Fruit fly (Drosophila melanogaster): ENCODE measurements around the gene smp-30.

DNA sequence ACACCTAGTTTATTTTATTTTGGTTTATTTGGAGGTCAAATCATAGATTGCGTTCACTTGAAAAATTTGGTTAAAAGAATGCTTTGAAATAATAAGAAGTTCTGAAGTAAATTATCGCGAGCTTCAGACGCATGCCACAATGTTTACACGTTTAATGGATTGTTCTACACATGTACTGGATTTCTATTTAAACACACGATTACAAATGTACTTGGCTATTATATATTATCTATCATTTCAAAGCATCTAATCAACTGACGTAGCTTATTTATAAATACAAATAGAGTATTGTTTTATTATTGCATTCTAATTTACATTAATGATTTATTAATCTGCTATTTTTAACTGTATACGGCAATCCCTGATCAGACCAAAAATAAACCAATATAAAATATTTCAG lies 17.1 kb downstream of the smp-30 start:
- TF ChIP-seq Sin3A (optimal IDR thresholded peaks at IDR 0.05) (no peak), ttk (optimal IDR thresholded peaks at IDR 0.05) (no peak), h (optimal IDR thresholded peaks at IDR 0.05) (no peak), psq (optimal IDR thresholded peaks at IDR 0.05) (no peak)
